Worm (Caenorhabditis elegans) whole organism, L4 larva: ENCODE results near the gene fbxb-54.

Experiments used
- F44E2.7 ChIP-seq: fragments of 200-800 bp; sonication (Bioruptor generic); IDR thresholded peaks from 2 replicates; pipeline ENCODE4 v2.1.2; 2022; ENCODE audit warnings: missing genetic modification characterization, missing compliant biosample characterization
- Y105C5A.15 ChIP-seq: fragments of 200-800 bp; sonication (Bioruptor generic); IDR thresholded peaks from 2 replicates; pipeline ENCODE4 v1.3.6; 2022; ENCODE audit warnings: missing genetic modification characterization, missing compliant biosample characterization
- ZK546.5 ChIP-seq, 2 experiments: sonication (generic microtip); optimal IDR thresholded peaks; 2 replicates each; lab custom pipeline; 2017; ENCODE audit warnings: missing biosample characterization in 2 of 2, missing genetic modification characterization in 2 of 2
- aha-1 ChIP-seq: fragments of 150-350 bp; peaks from one replicate; lab custom pipeline; 2014; ENCODE audit warnings: missing biosample characterization, missing genetic modification characterization
- arid-1 ChIP-seq: fragments of 200-800 bp; sonication (Bioruptor generic); conservative IDR thresholded peaks from 2 replicates; pipeline ENCODE4 v1.3.6; 2022; ENCODE audit warnings: missing genetic modification reagents, missing genetic modification characterization, missing compliant biosample characterization
- ceh-82 ChIP-seq: sonication (generic microtip); optimal IDR thresholded peaks from 2 replicates; lab custom pipeline; 2017; ENCODE audit warnings: missing biosample characterization, missing genetic modification characterization
- ctbp-1 ChIP-seq: fragments of 200-800 bp; sonication (Bioruptor generic); IDR thresholded peaks from 2 replicates; pipeline ENCODE4 v1.3.6; 2022; ENCODE audit warnings: missing genetic modification reagents, missing genetic modification characterization, missing compliant biosample characterization
- daf-16 ChIP-seq, 3 experiments: sonication (generic microtip); optimal IDR thresholded peaks; 2 replicates each; lab custom pipeline; 2016 to 2017; ENCODE audit warnings: missing genetic modification characterization in 3 of 3, missing genetic modification reagents in 3 of 3, mild to moderate bottlenecking in 2 of 3, missing compliant biosample characterization in 2 of 3, missing biosample characterization in 1 of 3, moderate library complexity in 1 of 3
- dmd-6 ChIP-seq: fragments of 200-800 bp; sonication (Bioruptor generic); IDR thresholded peaks from 2 replicates; pipeline ENCODE4 v1.3.6; 2022; ENCODE audit warnings: missing genetic modification reagents, missing genetic modification characterization, missing compliant biosample characterization
- egl-43 ChIP-seq: fragments of 200-800 bp; sonication (Bioruptor generic); IDR thresholded peaks from 2 replicates; pipeline ENCODE4 v1.3.6; 2022; ENCODE audit warnings: missing genetic modification reagents, missing genetic modification characterization, missing compliant biosample characterization
- gei-8 ChIP-seq: fragments of 200-800 bp; sonication (Bioruptor generic); optimal IDR thresholded peaks from 2 replicates; lab custom pipeline; 2018; ENCODE audit warnings: mild to moderate bottlenecking, missing genetic modification characterization, missing compliant biosample characterization
- hlh-11 ChIP-seq: fragments of 200-800 bp; sonication (Bioruptor generic); optimal IDR thresholded peaks from 2 replicates; lab custom pipeline; 2018; ENCODE audit warnings: mild to moderate bottlenecking, missing genetic modification characterization, missing compliant biosample characterization
- hmg-1.1 ChIP-seq: fragments of 200-800 bp; sonication (Bioruptor generic); IDR thresholded peaks from 2 replicates; pipeline ENCODE4 v1.3.6; 2022; ENCODE audit warnings: missing genetic modification reagents, missing genetic modification characterization, missing compliant biosample characterization
- lim-7 ChIP-seq: fragments of 200-800 bp; sonication (Bioruptor generic); IDR thresholded peaks from 2 replicates; pipeline ENCODE4 v1.3.6; 2022; ENCODE audit warnings: missing genetic modification characterization, missing compliant biosample characterization
- lin-38 ChIP-seq: fragments of 200-800 bp; sonication (Bioruptor generic); IDR thresholded peaks from 2 replicates; pipeline ENCODE4 v1.3.6; 2022; ENCODE audit warnings: missing genetic modification reagents, missing genetic modification characterization, missing compliant biosample characterization
- lin-39 ChIP-seq: fragments of 150-350 bp; optimal IDR thresholded peaks from 2 replicates; lab custom pipeline; 2014; ENCODE audit warnings: missing biosample characterization, missing genetic modification reagents, missing genetic modification characterization
- lir-3 ChIP-seq: sonication (generic microtip); optimal IDR thresholded peaks from 2 replicates; lab custom pipeline; 2016; ENCODE audit warnings: mild to moderate bottlenecking, missing genetic modification characterization, missing compliant biosample characterization
- madf-9 ChIP-seq: fragments of 200-800 bp; sonication (Bioruptor generic); conservative IDR thresholded peaks from 2 replicates; pipeline ENCODE4 v1.3.6; 2022; ENCODE audit warnings: missing genetic modification reagents, missing genetic modification characterization, missing compliant biosample characterization
- mdt-29 ChIP-seq: fragments of 200-800 bp; sonication (Bioruptor generic); IDR thresholded peaks from 2 replicates; pipeline ENCODE4 v1.3.6; 2022; ENCODE audit warnings: missing genetic modification reagents, missing genetic modification characterization, missing compliant biosample characterization
- mes-2 ChIP-seq: sonication (generic microtip); optimal IDR thresholded peaks from 2 replicates; lab custom pipeline; 2016; ENCODE audit warnings: missing genotype, mild to moderate bottlenecking, missing genetic modification characterization, missing compliant biosample characterization; ENCODE audit not compliant: poor library complexity, severe bottlenecking
- nhr-10 ChIP-seq: fragments of 150-350 bp; optimal IDR thresholded peaks from 2 replicates; lab custom pipeline; 2014; ENCODE audit warnings: missing biosample characterization, missing genetic modification characterization
- nhr-102 ChIP-seq: sonication (generic microtip); optimal IDR thresholded peaks from 2 replicates; lab custom pipeline; 2016; ENCODE audit warnings: mild to moderate bottlenecking, missing genetic modification characterization, moderate library complexity, missing compliant biosample characterization
- nhr-237 ChIP-seq: sonication (generic microtip); optimal IDR thresholded peaks from 2 replicates; lab custom pipeline; 2017; ENCODE audit warnings: missing biosample characterization, missing genetic modification characterization
- nhr-25 ChIP-seq: sonication (generic microtip); optimal IDR thresholded peaks from 2 replicates; lab custom pipeline; 2017; ENCODE audit warnings: missing genetic modification characterization, mild to moderate bottlenecking, missing compliant biosample characterization, antibody characterized with exemption, moderate library complexity, borderline replicate concordance; ENCODE audit not compliant: insufficient read depth
- nhr-28 ChIP-seq: fragments of 150-350 bp; optimal IDR thresholded peaks from 2 replicates; lab custom pipeline; 2014; ENCODE audit warnings: missing biosample characterization, missing genetic modification characterization
- nhr-42 ChIP-seq: fragments of 200-800 bp; sonication (Bioruptor generic); IDR thresholded peaks from 2 replicates; pipeline ENCODE4 v1.3.6; 2022; ENCODE audit warnings: missing genetic modification characterization, missing compliant biosample characterization
- nhr-77 ChIP-seq: fragments of 150-350 bp; optimal IDR thresholded peaks from 2 replicates; lab custom pipeline; 2014; ENCODE audit warnings: missing biosample characterization, missing genetic modification characterization
- php-3 ChIP-seq: fragments of 200-800 bp; sonication (Bioruptor generic); IDR thresholded peaks from 2 replicates; pipeline ENCODE4 v1.3.6; 2022; ENCODE audit warnings: missing genetic modification reagents, missing genetic modification characterization, missing compliant biosample characterization
- pqm-1 ChIP-seq: sonication (generic microtip); optimal IDR thresholded peaks from 2 replicates; lab custom pipeline; 2017; ENCODE audit warnings: missing biosample characterization, missing genetic modification characterization
- saeg-2 ChIP-seq: fragments of 200-800 bp; sonication (Bioruptor generic); IDR thresholded peaks from 2 replicates; pipeline ENCODE4 v1.3.6; 2022; ENCODE audit warnings: missing genetic modification reagents, missing genetic modification characterization, missing compliant biosample characterization
- set-16 ChIP-seq: fragments of 200-800 bp; sonication (Bioruptor generic); IDR thresholded peaks from 2 replicates; pipeline ENCODE4 v1.3.6; 2022; ENCODE audit warnings: missing genetic modification reagents, missing genetic modification characterization, missing compliant biosample characterization
- snpc-4 ChIP-seq: fragments of 150-350 bp; optimal IDR thresholded peaks from 2 replicates; lab custom pipeline; 2014; ENCODE audit warnings: missing biosample characterization, missing genetic modification characterization
- unc-130 ChIP-seq: sonication (generic microtip); optimal IDR thresholded peaks from 2 replicates; lab custom pipeline; 2016; ENCODE audit warnings: missing genetic modification reagents, missing genetic modification characterization, missing compliant biosample characterization
- unc-62 ChIP-seq, 3 experiments: fragments of 150-350 bp in 1 of 3; sonication (generic microtip); optimal IDR thresholded peaks in 2 of 3; peaks in 1 of 3; 1 replicate in 1 of 3; 2 replicates in 2 of 3; lab custom pipeline; 2014 to 2017; ENCODE audit warnings: missing biosample characterization in 3 of 3, missing genetic modification characterization in 3 of 3, missing genetic modification reagents in 3 of 3, missing genotype in 1 of 3
- vab-7 ChIP-seq: fragments of 200-800 bp; sonication (Bioruptor generic); IDR thresholded peaks from 2 replicates; pipeline ENCODE4 v1.3.6; 2022; ENCODE audit warnings: missing genetic modification reagents, missing genetic modification characterization, missing compliant biosample characterization
- zag-1 ChIP-seq: fragments of 150-350 bp; optimal IDR thresholded peaks from 2 replicates; lab custom pipeline; 2014; ENCODE audit warnings: missing biosample characterization, missing genetic modification characterization
- zip-11 ChIP-seq: fragments of 200-800 bp; sonication (Bioruptor generic); IDR thresholded peaks from 2 replicates; pipeline ENCODE4 v1.3.6; 2022; ENCODE audit warnings: missing genetic modification characterization, missing compliant biosample characterization

fbxb-54 gene

ce11 chrII:1600661-1601060, 44.5 kb upstream of the fbxb-54 start, which contains the start of gene bath-26:
TSS of gene bath-26 (minus strand) at chrII:1600761.
- TF ChIP-seq nhr-77 (tag; lab: Kevin White, UChicago) (no peak), unc-62 (GFP tag; optimal IDR thresholded peaks at IDR 0.05 in 1 of 2; lab: Kevin White, UChicago) (peak in 1 of 2 experiments; percentile 30), unc-62 (tag; optimal IDR thresholded peaks at IDR 0.05; lab: Kevin White, UChicago) (no peak), ZK546.5 (tag; optimal IDR thresholded peaks at IDR 0.05; lab: Kevin White, UChicago) (no peak)

ce11 chrII:1597101-1598088, 41.3 kb upstream of the fbxb-54 start, which contains the start of gene bath-46:
TSS of gene bath-46 (plus strand) at chrII:1597906.
- TF ChIP-seq gei-8, result no peak
- 0 out of 2 replicates have a peak, but pooled peaks have one; percentile 35 for TF ChIP-seq Y105C5A.15 (GFP tag; lab: Robert Waterston, UW)
- peak; percentile 56; the same call in 1 of the 2 replicates for TF ChIP-seq egl-43 (GFP tag; lab: Robert Waterston, UW)
- no peak for TF ChIP-seq unc-130 (GFP tag; lab: Kevin White, UChicago)
- TF ChIP-seq pqm-1 (tag; lab: Kevin White, UChicago), result peak; percentile 90
- TF ChIP-seq madf-9, result 0 out of 2 replicates have a peak, but pooled peaks have one; percentile 13
- TF ChIP-seq ctbp-1 (GFP tag; lab: Robert Waterston, UW), result no peak
- peak; percentile 75 for TF ChIP-seq lim-7
- TF ChIP-seq nhr-25 (tag; lab: Kevin White, UChicago), result no peak
- TF ChIP-seq vab-7 (GFP tag; lab: Robert Waterston, UW), result peak; percentile 48; the same call in 1 of the 2 replicates
- peak; percentile 48 for TF ChIP-seq hlh-11 (tag; lab: Kevin White, UChicago)
- TF ChIP-seq dmd-6 (GFP tag; lab: Robert Waterston, UW), result peak; percentile 34; the same call in 1 of the 2 replicates
- TF ChIP-seq nhr-28 (tag; lab: Kevin White, UChicago), result peak; percentile 57
- 0 out of 2 replicates have a peak, but pooled peaks have one; percentile 8 for TF ChIP-seq arid-1 (GFP tag; lab: Robert Waterston, UW)
- no peak for TF ChIP-seq daf-16 (GFP tag; optimal IDR thresholded peaks at IDR 0.05; lab: Kevin White, UChicago)
- peak; percentile 68 for TF ChIP-seq daf-16 (tag; optimal IDR thresholded peaks at IDR 0.05; lab: Kevin White, UChicago)

- TF ChIP-seq ctbp-1 (GFP tag; lab: Robert Waterston, UW) (no peak), saeg-2 (GFP tag; lab: Robert Waterston, UW) (no peak), nhr-10 (tag; lab: Kevin White, UChicago) (no peak), unc-130 (GFP tag; lab: Kevin White, UChicago) (no peak), set-16 (no peak), hmg-1.1 (no peak), mes-2 (tag; lab: Kevin White, UChicago) (no peak), mdt-29 (no peak)
Observed at ce11 chrII:1595137-1595536, 39.0 kb upstream of the fbxb-54 start, which contains the start of gene clec-20. TSS of gene clec-20 (minus strand) at chrII:1595237.

- TF ChIP-seq zag-1 (no peak), ceh-82 (tag; lab: Kevin White, UChicago) (no peak), aha-1 (tag; lab: Kevin White, UChicago) (no peak), nhr-42 (GFP tag; lab: Robert Waterston, UW) (no peak), snpc-4 (no peak), nhr-102 (tag; lab: Kevin White, UChicago) (no peak), lir-3 (tag; lab: Kevin White, UChicago) (no peak), nhr-237 (tag; lab: Kevin White, UChicago) (no peak), lin-39 (no peak), F44E2.7 (no peak), php-3 (GFP tag; lab: Robert Waterston, UW) (no peak), zip-11 (GFP tag; lab: Robert Waterston, UW) (no peak), hmg-1.1 (no peak), hlh-11 (tag; lab: Kevin White, UChicago) (no peak), lin-38 (GFP tag; lab: Robert Waterston, UW) (no peak)
- TF ChIP-seq, all 104 proteins: peak for 0
Observed at ce11 chrII:1589845-1590244, 33.7 kb upstream of the fbxb-54 start, which contains the start of gene T07H3.7. TSS of gene T07H3.7 (minus strand) at chrII:1589945.
